Worm (Caenorhabditis elegans): ENCODE measurements around the gene C44B11.4.

- TF ChIP-seq flt-1 (GFP tag; IDR thresholded peaks at IDR 0.05): no peak
- TF ChIP-seq cog-1 (tag; optimal IDR thresholded peaks at IDR 0.05): no peak
- no peak for TF ChIP-seq ref-1 (GFP tag; conservative IDR thresholded peaks at IDR 0.05)
- TF ChIP-seq klf-2 (GFP tag; conservative IDR thresholded peaks at IDR 0.05): no peak
- no peak for TF ChIP-seq ztf-29 (GFP tag; IDR thresholded peaks at IDR 0.05)
- TF ChIP-seq med-1 (GFP tag; optimal IDR thresholded peaks at IDR 0.05; ENCODE audit: insufficient read depth): no peak
Observed at ce11 chrIII:3099407-3099806, 44.1 kb downstream of the C44B11.4 start.
